Worm (Caenorhabditis elegans) whole organism, young adult: ENCODE data around the gene C08B6.14.

Experiments used
- atf-7 ChIP-seq: sonication (generic microtip); optimal IDR thresholded peaks from 2 replicates; lab custom pipeline; 2017; ENCODE audit warnings: mild to moderate bottlenecking, missing genetic modification characterization, missing compliant biosample characterization
- lag-1 ChIP-seq: fragments of 200-800 bp; sonication (Bioruptor generic); IDR thresholded peaks from 2 replicates; pipeline ENCODE4 v1.3.6; 2022; ENCODE audit warnings: missing genetic modification reagents, missing genetic modification characterization, missing compliant biosample characterization
- lin-26 ChIP-seq: fragments of 200-800 bp; sonication (Bioruptor generic); IDR thresholded peaks from 2 replicates; pipeline ENCODE4 v1.3.6; 2022; ENCODE audit warnings: missing genetic modification reagents, missing genetic modification characterization, missing compliant biosample characterization
- unc-62 ChIP-seq: fragments of 150-350 bp; optimal IDR thresholded peaks from 2 replicates; lab custom pipeline; 2014; ENCODE audit warnings: missing biosample characterization, missing genetic modification reagents, missing genetic modification characterization

DNA sequence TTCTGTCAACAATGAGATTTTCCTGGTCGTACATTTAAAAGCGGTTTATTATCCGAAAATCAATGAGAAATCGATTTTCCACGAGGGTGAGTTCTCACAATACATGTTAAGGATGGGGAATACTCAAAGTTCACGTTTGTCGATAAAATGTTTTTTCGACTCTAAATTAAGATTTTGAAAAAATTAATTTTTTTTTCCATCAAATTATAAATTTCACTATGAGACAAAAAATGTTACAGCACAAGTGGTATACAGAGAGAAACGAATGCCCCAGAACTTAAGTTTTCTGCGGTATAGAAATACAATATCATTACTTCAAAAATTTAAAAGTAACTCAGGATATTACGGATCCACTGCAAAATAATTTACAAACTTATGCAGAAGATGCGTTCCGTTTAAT, 23.6 kb downstream of the C08B6.14 start, which contains the start of gene R04B5.1:
- TF ChIP-seq lin-26 (GFP tag; lab: Robert Waterston, UW) (no peak), atf-7 (tag; lab: Kevin White, UChicago) (no peak), lag-1 (GFP tag; lab: Robert Waterston, UW) (no peak), unc-62 (GFP tag; lab: Kevin White, UChicago) (no peak)
